Worm (Caenorhabditis elegans): ENCODE results near the gene inx-7.

DNA sequence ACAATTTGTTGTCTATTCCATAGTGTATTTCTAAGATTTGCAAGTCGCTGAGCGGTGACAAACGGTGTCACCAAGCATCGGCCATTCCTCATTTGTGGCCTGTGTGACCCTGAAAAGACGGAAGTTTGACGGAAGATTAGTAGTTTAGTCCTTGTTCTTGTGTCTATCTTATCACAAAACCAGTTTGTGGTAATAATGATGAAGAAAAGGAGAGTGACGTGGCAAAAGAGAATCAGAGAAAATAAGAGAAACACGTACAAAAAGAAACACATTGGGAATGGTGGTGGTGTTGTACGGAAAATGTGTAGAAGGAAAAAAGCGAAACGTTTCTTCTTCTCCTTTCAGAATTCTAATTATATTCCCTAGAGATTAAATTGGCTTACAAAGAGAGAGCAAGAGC, 7.3 kb downstream of the inx-7 start, which contains the start of gene mcu-1:
- TF ChIP-seq attf-6 (GFP tag; IDR thresholded peaks at IDR 0.05) (no peak), ztf-3 (GFP tag; optimal IDR thresholded peaks at IDR 0.05) (no peak), mes-4 (tag; optimal IDR thresholded peaks at IDR 0.05) (no peak), ceh-40 (GFP tag; IDR thresholded peaks at IDR 0.05) (no peak), snpc-1.1 (tag; optimal IDR thresholded peaks at IDR 0.05; ENCODE audit: insufficient read depth) (no peak), ztf-6 (GFP tag; IDR thresholded peaks at IDR 0.05) (no peak), C06A6.2 (GFP tag; conservative IDR thresholded peaks at IDR 0.05) (no peak), attf-3 (GFP tag; conservative IDR thresholded peaks at IDR 0.05) (no peak)
